Worm (Caenorhabditis elegans): ENCODE data around the gene Y51A2A.16.
"Not testable (repeated sequence)": the region's sequence is repeated elsewhere in the genome, so short reads cannot be mapped to it uniquely, and the experiment has no call there.

Y51A2A.16 gene

DNA sequence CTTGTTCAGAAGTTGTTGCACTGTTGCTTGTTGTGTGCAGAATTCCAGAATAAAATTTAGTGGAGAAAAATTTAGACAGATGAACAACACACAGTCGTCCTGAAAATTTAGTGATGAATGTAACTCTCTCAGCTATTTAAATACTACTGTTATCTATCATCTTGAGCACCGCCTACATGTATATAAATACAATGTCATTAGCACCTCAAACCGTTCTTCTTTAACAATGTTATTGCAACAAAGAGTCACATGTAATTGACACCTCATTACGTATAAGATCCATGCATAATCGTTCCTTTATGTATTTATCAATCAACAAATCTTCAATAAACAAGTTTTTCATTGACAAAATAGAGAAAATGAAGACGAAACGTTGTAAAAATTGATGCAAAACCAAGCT, at the start of gene Y51A2A.16:
Gene Y51A2A.16 (minus strand): TSS at position 101 of the 400 bp plus-strand sequence.
- TF ChIP-seq unc-39 (tag; optimal IDR thresholded peaks at IDR 0.05) (no peak), nhr-10 (tag; optimal IDR thresholded peaks at IDR 0.05) (no peak), R02D3.7 (tag; optimal IDR thresholded peaks at IDR 0.05) (no peak), nhr-129 (tag; optimal IDR thresholded peaks at IDR 0.05) (no peak), crh-2 (tag; optimal IDR thresholded peaks at IDR 0.05) (no peak), aly-2 (tag; optimal IDR thresholded peaks at IDR 0.05) (no peak), lin-39 (tag; optimal IDR thresholded peaks at IDR 0.05) (no peak), ama-1 (optimal IDR thresholded peaks at IDR 0.05) (no peak), snpc-4 (tag; optimal IDR thresholded peaks at IDR 0.05) (no peak), fos-1 (tag; optimal IDR thresholded peaks at IDR 0.05) (no peak), ztf-4 (tag; optimal IDR thresholded peaks at IDR 0.05) (no peak), lin-11 (tag; optimal IDR thresholded peaks at IDR 0.05) (no peak), gmeb-1 (tag; optimal IDR thresholded peaks at IDR 0.05) (no peak), nhr-12 (tag; optimal IDR thresholded peaks at IDR 0.05) (no peak), egl-27 (tag; optimal IDR thresholded peaks at IDR 0.05) (no peak), ceh-82 (tag; optimal IDR thresholded peaks at IDR 0.05) (no peak)

- TF ChIP-seq nhr-23 (tag; optimal IDR thresholded peaks at IDR 0.05) = no peak
- no peak for TF ChIP-seq crh-2 (tag; optimal IDR thresholded peaks at IDR 0.05)
- TF ChIP-seq skn-1 (tag; optimal IDR thresholded peaks at IDR 0.05) = peak; percentile 11
- peak; percentile 70 for TF ChIP-seq fos-1 (tag; optimal IDR thresholded peaks at IDR 0.05)
- no peak for TF ChIP-seq ZK546.5 (tag; optimal IDR thresholded peaks at IDR 0.05)
- TF ChIP-seq zag-1 (tag; optimal IDR thresholded peaks at IDR 0.05) = no peak
These were observed 43.8 kb upstream of the Y51A2A.16 start for ce11 chrV:18324525-18324924.

DNA sequence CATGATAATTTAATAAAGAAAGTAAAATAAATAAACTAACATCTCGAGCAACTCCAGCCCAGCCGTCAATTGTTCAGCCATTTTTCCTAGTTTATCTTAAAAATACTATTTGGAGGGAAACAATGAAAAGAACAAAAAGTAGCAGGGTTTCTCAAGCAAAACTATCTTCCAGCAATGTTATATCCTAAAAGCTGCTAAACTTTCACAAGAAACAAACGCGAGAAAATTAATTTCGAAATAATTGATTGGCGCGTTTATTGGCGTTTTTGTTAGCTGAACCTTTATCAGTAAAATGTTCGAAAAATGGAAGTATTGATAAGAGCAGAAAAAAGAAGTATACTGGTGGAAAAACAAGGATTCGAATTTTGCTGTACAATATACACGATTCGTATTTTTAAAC, 42.6 kb upstream of the Y51A2A.16 start, which contains the start of gene B0462.5:
Gene B0462.5 (minus strand): TSS at position 101 of the 400 bp plus-strand sequence.
- TF ChIP-seq elt-3 (tag; optimal IDR thresholded peaks at IDR 0.05) (no peak), ZK546.5 (tag; optimal IDR thresholded peaks at IDR 0.05) (no peak), lsy-2 (tag; optimal IDR thresholded peaks at IDR 0.05) (no peak), fos-1 (tag; optimal IDR thresholded peaks at IDR 0.05) (peak; percentile 35), nhr-21 (tag; optimal IDR thresholded peaks at IDR 0.05) (no peak), dmd-4 (tag; optimal IDR thresholded peaks at IDR 0.05) (no peak)

- TF ChIP-seq elt-1 (tag; optimal IDR thresholded peaks at IDR 0.05) = no peak
- no peak for TF ChIP-seq ama-1 (optimal IDR thresholded peaks at IDR 0.05)
These were observed 37.6 kb upstream of the Y51A2A.16 start, which contains the start of gene fbxb-119 for ce11 chrV:18318312-18318711. Gene fbxb-119 (plus strand): TSS chrV:18318612.

- not testable (repeated sequence) for TF ChIP-seq blmp-1 (tag; optimal IDR thresholded peaks at IDR 0.05; ENCODE audit: insufficient read depth); egl-27 (tag; optimal IDR thresholded peaks at IDR 0.05); ama-1 (optimal IDR thresholded peaks at IDR 0.05)
These were observed 21.7 kb upstream of the Y51A2A.16 start, which contains the start of gene Y51A2A.6 for ce11 chrV:18302414-18302813. Gene Y51A2A.6 (plus strand): TSS chrV:18302714.

DNA sequence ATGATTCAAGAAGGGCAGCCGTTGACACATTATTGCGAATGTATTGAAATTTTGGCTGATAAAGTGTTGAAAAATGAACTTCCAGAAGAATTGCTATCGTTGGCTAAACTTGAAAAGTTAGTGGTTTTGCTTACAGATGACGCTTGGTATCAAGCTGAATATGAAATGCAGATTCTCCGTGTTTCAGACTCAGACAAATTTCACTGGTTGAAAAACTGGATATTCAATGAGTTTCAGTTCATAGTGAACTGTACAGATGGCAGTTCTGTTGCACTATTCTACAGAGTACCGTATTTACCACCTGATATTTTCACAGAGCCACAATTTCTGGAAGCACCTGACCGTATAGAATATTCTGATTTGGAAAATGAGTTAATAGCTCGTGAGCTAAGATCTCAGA, 18.6 kb upstream of the Y51A2A.16 start:
- TF ChIP-seq sma-3 (GFP tag; optimal IDR thresholded peaks at IDR 0.05) (no peak), unc-62 (GFP tag; optimal IDR thresholded peaks at IDR 0.05) (no peak), ceh-16 (tag; optimal IDR thresholded peaks at IDR 0.05) (no peak), gmeb-1 (tag; optimal IDR thresholded peaks at IDR 0.05) (no peak), nhr-23 (tag; optimal IDR thresholded peaks at IDR 0.05) (no peak), aly-2 (tag; optimal IDR thresholded peaks at IDR 0.05) (no peak), crh-2 (tag; optimal IDR thresholded peaks at IDR 0.05) (no peak), sem-4 (tag; optimal IDR thresholded peaks at IDR 0.05) (no peak), nhr-129 (tag; optimal IDR thresholded peaks at IDR 0.05) (no peak), elt-3 (tag; optimal IDR thresholded peaks at IDR 0.05) (no peak), dmd-4 (tag; optimal IDR thresholded peaks at IDR 0.05) (no peak), unc-55 (GFP tag; optimal IDR thresholded peaks at IDR 0.05) (no peak), elt-1 (tag; optimal IDR thresholded peaks at IDR 0.05) (no peak), mbf-1 (tag; optimal IDR thresholded peaks at IDR 0.05) (no peak), lsy-2 (tag; optimal IDR thresholded peaks at IDR 0.05) (no peak), nhr-21 (tag; optimal IDR thresholded peaks at IDR 0.05) (no peak)

Data from whole organism, L2 larva.